Worm (Caenorhabditis elegans): ENCODE results near the gene ZK1307.7.

The ZK1307.7 gene

ce11 chrII:9662160-9662559 is 25.8 kb downstream of the ZK1307.7 start:
- TF ChIP-seq hlh-30 (tag; optimal IDR thresholded peaks at IDR 0.05; ENCODE audit: insufficient read depth) (no peak), sdc-2 (tag; optimal IDR thresholded peaks at IDR 0.05) (no peak), ceh-34 (tag; optimal IDR thresholded peaks at IDR 0.05) (no peak)

- TF ChIP-seq C38D4.7 (GFP tag; optimal IDR thresholded peaks at IDR 0.05), result no peak
- TF ChIP-seq fkh-6 (tag; optimal IDR thresholded peaks at IDR 0.05), result no peak
- TF ChIP-seq pax-1 (tag; optimal IDR thresholded peaks at IDR 0.05), result no peak
- TF ChIP-seq ahr-1 (tag; optimal IDR thresholded peaks at IDR 0.05), result no peak
- no peak for TF ChIP-seq sox-4 (tag; optimal IDR thresholded peaks at IDR 0.05)
- TF ChIP-seq odd-2 (tag; optimal IDR thresholded peaks at IDR 0.05), result no peak
- TF ChIP-seq ceh-2 (tag; optimal IDR thresholded peaks at IDR 0.05), result no peak
- no peak for TF ChIP-seq dve-1 (tag; optimal IDR thresholded peaks at IDR 0.05)
- TF ChIP-seq lin-11 (tag; optimal IDR thresholded peaks at IDR 0.05), result no peak
- no peak for TF ChIP-seq C08G9.2 (tag; optimal IDR thresholded peaks at IDR 0.05)
- TF ChIP-seq elt-2 (tag; optimal IDR thresholded peaks at IDR 0.05), result no peak
- TF ChIP-seq tbx-7 (tag; optimal IDR thresholded peaks at IDR 0.05), result no peak
- TF ChIP-seq eyg-1 (tag; optimal IDR thresholded peaks at IDR 0.05), result no peak
Observed at ce11 chrII:9662797-9663196, 26.4 kb downstream of the ZK1307.7 start, which contains the start of gene cyp-13A10. Gene cyp-13A10 (minus strand): TSS chrII:9662884.

ce11 chrII:9665577-9665976 is 29.2 kb downstream of the ZK1307.7 start, which contains the start of gene ZK1320.5:
Gene ZK1320.5 (minus strand): TSS chrII:9665677.
- TF ChIP-seq gmeb-2 (tag; optimal IDR thresholded peaks at IDR 0.05) (no peak), nfya-1 (tag; optimal IDR thresholded peaks at IDR 0.05) (no peak), pax-1 (tag; optimal IDR thresholded peaks at IDR 0.05) (no peak), fkh-10 (GFP tag; optimal IDR thresholded peaks at IDR 0.05) (no peak), dmd-4 (tag; optimal IDR thresholded peaks at IDR 0.05; ENCODE audit: borderline replicate concordance) (no peak), npax-4 (tag; optimal IDR thresholded peaks at IDR 0.05) (no peak), nhr-11 (tag; optimal IDR thresholded peaks at IDR 0.05) (no peak), pros-1 (tag; optimal IDR thresholded peaks at IDR 0.05) (no peak), ttx-3 (tag; optimal IDR thresholded peaks at IDR 0.05) (no peak), ceh-19 (GFP tag; optimal IDR thresholded peaks at IDR 0.05) (no peak), T23F11.4 (GFP tag; optimal IDR thresholded peaks at IDR 0.05) (no peak), ceh-22 (tag; optimal IDR thresholded peaks at IDR 0.05) (no peak), ref-2 (tag; optimal IDR thresholded peaks at IDR 0.05) (no peak), fax-1 (tag; optimal IDR thresholded peaks at IDR 0.05) (no peak), elt-2 (tag; optimal IDR thresholded peaks at IDR 0.05) (no peak)

ce11 chrII:9667382-9667781 is 31.0 kb downstream of the ZK1307.7 start, which contains the start of gene ZK1320.11:
Gene ZK1320.11 (plus strand): TSS chrII:9667624.
- no peak for TF ChIP-seq lim-6 (tag; optimal IDR thresholded peaks at IDR 0.05)
- TF ChIP-seq syd-9 (tag; optimal IDR thresholded peaks at IDR 0.05), result no peak
- TF ChIP-seq hlh-8 (tag; optimal IDR thresholded peaks at IDR 0.05), result peak; percentile 43

- no peak for TF ChIP-seq ceh-2 (tag; optimal IDR thresholded peaks at IDR 0.05)
- no peak for TF ChIP-seq pha-4 (tag; optimal IDR thresholded peaks at IDR 0.05)
- TF ChIP-seq ztf-16 (tag; optimal IDR thresholded peaks at IDR 0.05), result no peak
- no peak for TF ChIP-seq nfya-1 (tag; optimal IDR thresholded peaks at IDR 0.05)
- TF ChIP-seq Y22D7AL.16 (tag; optimal IDR thresholded peaks at IDR 0.05), result no peak
- TF ChIP-seq fax-1 (tag; optimal IDR thresholded peaks at IDR 0.05), result no peak
- no peak for TF ChIP-seq rnt-1 (tag; optimal IDR thresholded peaks at IDR 0.05)
- no peak for TF ChIP-seq npax-4 (tag; optimal IDR thresholded peaks at IDR 0.05)
- TF ChIP-seq ceh-14 (tag; optimal IDR thresholded peaks at IDR 0.05), result no peak
- TF ChIP-seq hlh-6 (tag; optimal IDR thresholded peaks at IDR 0.05), result no peak
- no peak for TF ChIP-seq sox-4 (tag; optimal IDR thresholded peaks at IDR 0.05)
- TF ChIP-seq hlh-30 (tag; optimal IDR thresholded peaks at IDR 0.05; ENCODE audit: insufficient read depth), result no peak
- TF ChIP-seq elt-2 (tag; optimal IDR thresholded peaks at IDR 0.05), result peak; percentile 10
- TF ChIP-seq ceh-48 (tag; optimal IDR thresholded peaks at IDR 0.05), result peak; percentile 67
- TF ChIP-seq tbx-7 (tag; optimal IDR thresholded peaks at IDR 0.05), result no peak
- TF ChIP-seq T23F11.4 (GFP tag; optimal IDR thresholded peaks at IDR 0.05), result no peak
- TF ChIP-seq K09A11.1 (tag; optimal IDR thresholded peaks at IDR 0.05; ENCODE audit: insufficient read depth), result no peak
- TF ChIP-seq unc-42 (tag; optimal IDR thresholded peaks at IDR 0.05), result peak; percentile 20
- TF ChIP-seq pqm-1 (tag; optimal IDR thresholded peaks at IDR 0.05), result no peak
- TF ChIP-seq pros-1 (tag; optimal IDR thresholded peaks at IDR 0.05), result no peak
- no peak for TF ChIP-seq fkh-10 (GFP tag; optimal IDR thresholded peaks at IDR 0.05)
- no peak for TF ChIP-seq fkh-6 (tag; optimal IDR thresholded peaks at IDR 0.05)
- TF ChIP-seq ref-2 (tag; optimal IDR thresholded peaks at IDR 0.05), result no peak
- no peak for TF ChIP-seq ceh-30 (tag; optimal IDR thresholded peaks at IDR 0.05)
- TF ChIP-seq nhr-11 (tag; optimal IDR thresholded peaks at IDR 0.05), result no peak
- TF ChIP-seq mec-3 (tag; optimal IDR thresholded peaks at IDR 0.05; ENCODE audit: borderline replicate concordance), result no peak
- no peak for TF ChIP-seq lim-6 (tag; optimal IDR thresholded peaks at IDR 0.05)
Observed at ce11 chrII:9668959-9669358, 32.6 kb downstream of the ZK1307.7 start, which contains the start of gene taf-8. Gene taf-8 (plus strand): TSS chrII:9669318.
